Worm (Caenorhabditis elegans) whole organism, L3 larva: ENCODE results near the gene C07C7.3.

Source experiments
- mdl-1 ChIP-seq: fragments of 150-350 bp; optimal IDR thresholded peaks from 2 replicates; lab custom pipeline; 2014; ENCODE audit warnings: missing biosample characterization, missing genetic modification characterization
- unc-62 ChIP-seq: fragments of 150-350 bp; sonication (generic microtip); optimal IDR thresholded peaks from 4 replicates; lab custom pipeline; 2014; ENCODE audit warnings: missing biosample characterization, missing genetic modification reagents, missing genetic modification characterization

ce11 chrIV:9146819-9147518 is 18.9 kb upstream of the C07C7.3 start, which contains the start of the genes rpb-12 and aly-2:
- no peak for TF ChIP-seq unc-62 (GFP tag; lab: Kevin White, UChicago)
- no peak for TF ChIP-seq mdl-1 (tag; lab: Kevin White, UChicago)
